Worm (Caenorhabditis elegans) whole organism, L3 larva: ENCODE data around the gene dsh-1.

ENCODE experiments used
- R02D3.7 ChIP-seq: fragments of 150-350 bp; optimal IDR thresholded peaks from 2 replicates; lab custom pipeline; 2014; ENCODE audit warnings: missing biosample characterization, missing genetic modification characterization
- ZK546.5 ChIP-seq: sonication (generic microtip); optimal IDR thresholded peaks from 2 replicates; lab custom pipeline; 2017; ENCODE audit warnings: missing biosample characterization, missing genetic modification characterization
- ama-1 ChIP-seq: fragments of 150-350 bp; optimal IDR thresholded peaks from 2 replicates; lab custom pipeline; 2018
- ceh-9 ChIP-seq: sonication (generic microtip); optimal IDR thresholded peaks from 2 replicates; lab custom pipeline; 2018; ENCODE audit warnings: missing biosample characterization, missing genetic modification characterization
- lin-39 ChIP-seq: fragments of 150-350 bp; optimal IDR thresholded peaks from 2 replicates; lab custom pipeline; 2018; ENCODE audit warnings: missing biosample characterization, missing genetic modification reagents, missing genetic modification characterization
- mdl-1 ChIP-seq: fragments of 150-350 bp; optimal IDR thresholded peaks from 2 replicates; lab custom pipeline; 2014; ENCODE audit warnings: missing biosample characterization, missing genetic modification characterization
- nhr-77 ChIP-seq: fragments of 150-350 bp; optimal IDR thresholded peaks from 2 replicates; lab custom pipeline; 2014; ENCODE audit warnings: missing biosample characterization, missing genetic modification characterization
- pha-4 ChIP-seq: fragments of 150-350 bp; optimal IDR thresholded peaks from 2 replicates; lab custom pipeline; 2014; ENCODE audit warnings: missing biosample characterization, missing genetic modification reagents, missing genetic modification characterization
- snpc-4 ChIP-seq: fragments of 150-350 bp; optimal IDR thresholded peaks from 2 replicates; lab custom pipeline; 2014; ENCODE audit warnings: missing biosample characterization, missing genetic modification characterization
- unc-39 ChIP-seq: sonication (generic microtip); optimal IDR thresholded peaks from 4 replicates; lab custom pipeline; 2017; ENCODE audit warnings: missing biosample characterization, missing genetic modification characterization
- unc-62 ChIP-seq: fragments of 150-350 bp; sonication (generic microtip); optimal IDR thresholded peaks from 4 replicates; lab custom pipeline; 2014; ENCODE audit warnings: missing biosample characterization, missing genetic modification reagents, missing genetic modification characterization

- no peak for TF ChIP-seq ama-1 (lab: Kevin White, UChicago)
- TF ChIP-seq snpc-4 (tag; lab: Kevin White, UChicago) = no peak
- TF ChIP-seq pha-4 = no peak
- no peak for TF ChIP-seq lin-39 (tag; lab: Kevin White, UChicago)
- no peak for TF ChIP-seq unc-62 (GFP tag; lab: Kevin White, UChicago)
- TF ChIP-seq ZK546.5 = no peak
- no peak for TF ChIP-seq nhr-77
- no peak for TF ChIP-seq ceh-9
- TF ChIP-seq mdl-1 = no peak
- no peak for TF ChIP-seq R02D3.7 (tag; lab: Kevin White, UChicago)
- TF ChIP-seq unc-39 (tag; lab: Kevin White, UChicago) = no peak
These were observed 39.5 kb upstream of the dsh-1 start for ce11 chrII:5264650-5265049.
